Fruit fly (Drosophila melanogaster) whole organism, wandering third instar larva: ENCODE measurements around the gene CG42537.
A peak's percentile ranks its signal among the peaks of the same experiment; 100 is the strongest.

ENCODE experiments used
- Hr78 ChIP-seq: fragments of >200 bp; optimal IDR thresholded peaks from 2 replicates; lab custom pipeline; 2017; ENCODE audit warnings: missing biosample characterization, missing genetic modification characterization
- dsf ChIP-seq: sonication (Bioruptor generic); optimal IDR thresholded peaks from 2 replicates; lab custom pipeline; 2016; ENCODE audit warnings: missing biosample characterization, missing genetic modification characterization, borderline replicate concordance

DNA sequence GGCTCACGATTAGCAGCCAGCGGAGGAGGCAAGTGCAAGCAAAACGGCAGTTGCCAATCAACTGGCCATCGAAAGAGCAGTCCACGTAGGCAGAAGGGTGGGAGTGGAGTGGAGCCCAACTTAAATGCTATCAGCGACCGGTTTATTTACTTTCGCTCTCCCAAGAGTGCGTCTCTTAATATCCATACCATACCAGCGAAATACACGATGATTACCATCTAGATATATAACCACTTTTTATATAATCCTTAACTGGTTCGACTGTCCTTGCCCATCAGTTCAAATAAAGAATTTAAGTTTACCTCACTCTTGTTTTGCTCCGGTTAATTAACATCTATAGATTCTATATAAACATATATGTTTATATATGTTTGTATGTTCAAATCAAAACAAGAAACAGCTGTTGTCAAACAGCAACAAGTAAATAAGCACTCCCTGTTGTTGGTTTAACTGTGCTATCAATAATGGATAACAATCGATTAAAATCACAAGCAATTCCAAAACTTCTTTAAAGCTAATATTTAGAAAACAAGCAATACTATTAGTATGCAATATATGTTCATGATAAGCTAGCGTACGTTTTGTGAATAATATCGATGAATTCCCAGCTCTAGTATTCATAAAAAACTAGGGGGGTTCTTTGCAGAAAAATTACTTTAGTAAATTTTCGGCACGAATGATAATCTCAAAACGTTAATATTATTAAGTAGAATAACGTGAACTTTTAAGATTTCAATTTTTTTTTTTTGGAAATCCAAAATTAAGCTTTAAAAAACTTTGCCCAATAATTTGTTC lies 3.9 kb upstream of the CG42537 start:
- TF ChIP-seq Hr78 (GFP tag; lab: Kevin White, UChicago): no peak
- peak; percentile 36 for TF ChIP-seq dsf
